Worm (Caenorhabditis elegans): ENCODE results near the gene fbxa-77.
A peak's percentile ranks its signal among the peaks of the same experiment; 100 is the strongest.

The fbxa-77 gene

DNA sequence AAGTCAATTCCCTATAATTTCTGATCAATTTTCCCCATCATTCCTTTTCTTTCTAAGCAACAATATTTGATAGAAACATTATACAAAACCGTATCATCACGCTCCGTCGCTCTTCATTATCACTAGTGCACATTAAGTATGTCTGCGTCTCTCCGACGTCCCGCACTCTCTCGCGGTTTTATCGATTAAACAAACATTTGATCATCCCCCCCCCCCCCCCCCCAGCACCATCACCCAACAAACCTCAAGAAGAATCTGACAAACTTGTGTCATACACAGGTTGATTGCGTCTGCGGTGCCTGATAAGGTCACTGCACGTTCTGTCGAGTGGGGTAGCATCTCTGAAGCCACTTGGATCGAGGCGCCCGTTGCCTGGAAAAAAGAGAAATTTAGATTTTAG, 29.3 kb upstream of the fbxa-77 start (continued):
- TF ChIP-seq nhr-28 (tag; optimal IDR thresholded peaks at IDR 0.05) (peak; percentile 13), hlh-11 (tag; optimal IDR thresholded peaks at IDR 0.05) (peak; percentile 81), php-3 (GFP tag; IDR thresholded peaks at IDR 0.05) (peak; percentile 61), zfp-3 (GFP tag; conservative IDR thresholded peaks at IDR 0.05) (no peak), dve-1 (tag; optimal IDR thresholded peaks at IDR 0.05; ENCODE audit: insufficient read depth) (peak; percentile 6), saeg-2 (GFP tag; IDR thresholded peaks at IDR 0.05) (no peak), pha-4 (GFP tag; IDR thresholded peaks at IDR 0.05) (peak; percentile 27; the same call in 1 of the 2 replicates), pha-4 (tag; optimal IDR thresholded peaks at IDR 0.05) (no peak), aha-1 (tag) (no peak), daf-8 (GFP tag; IDR thresholded peaks at IDR 0.05) (no peak)

DNA sequence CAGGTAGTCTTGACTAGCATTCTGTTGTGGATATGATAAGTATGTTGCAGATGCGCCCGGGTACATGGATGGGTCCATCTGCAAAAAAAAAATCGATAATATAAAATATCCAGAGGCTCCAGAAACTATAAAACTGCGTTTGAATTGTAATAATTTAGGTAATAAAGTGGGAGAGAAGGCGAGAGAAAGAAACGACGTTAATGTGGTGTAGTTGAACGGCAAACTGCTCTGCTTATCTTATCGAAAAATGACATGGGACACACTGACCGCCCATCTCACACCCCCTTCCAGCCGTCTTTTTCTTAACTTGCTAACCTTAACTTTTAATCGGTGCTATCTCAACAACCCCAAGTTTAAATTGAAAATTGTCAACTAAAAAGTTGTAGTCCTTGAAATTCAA, 27.3 kb upstream of the fbxa-77 start:
- TF ChIP-seq ceh-28 (tag; optimal IDR thresholded peaks at IDR 0.05): peak; percentile 25
- peak; percentile 8 for TF ChIP-seq dve-1 (tag; optimal IDR thresholded peaks at IDR 0.05; ENCODE audit: insufficient read depth)
- TF ChIP-seq ceh-20 (GFP tag; IDR thresholded peaks at IDR 0.05): no peak
- TF ChIP-seq pqm-1 (tag; optimal IDR thresholded peaks at IDR 0.05): peak; percentile 83
- no peak for TF ChIP-seq lin-1 (GFP tag; IDR thresholded peaks at IDR 0.05)
- TF ChIP-seq dmd-6 (GFP tag; IDR thresholded peaks at IDR 0.05): peak; percentile 46
- TF ChIP-seq nhr-41 (GFP tag; IDR thresholded peaks at IDR 0.05): no peak
- TF ChIP-seq hlh-11 (tag; optimal IDR thresholded peaks at IDR 0.05): peak; percentile 26
- TF ChIP-seq arid-1 (GFP tag; conservative IDR thresholded peaks at IDR 0.05): no peak
- peak in 1 of 2 experiments; percentile 51 for TF ChIP-seq unc-62 (GFP tag; optimal IDR thresholded peaks at IDR 0.05 in 1 of 2)
- TF ChIP-seq unc-62 (tag; optimal IDR thresholded peaks at IDR 0.05): no peak
- TF ChIP-seq hlh-30 (tag; optimal IDR thresholded peaks at IDR 0.05; ENCODE audit: insufficient read depth): peak; percentile 5
- TF ChIP-seq nhr-28 (tag; optimal IDR thresholded peaks at IDR 0.05): peak; percentile 79
- TF ChIP-seq daf-16 (GFP tag; optimal IDR thresholded peaks at IDR 0.05): no peak
- peak; percentile 31 for TF ChIP-seq daf-16 (tag; optimal IDR thresholded peaks at IDR 0.05)
- no peak for TF ChIP-seq T20F7.1 (GFP tag; optimal IDR thresholded peaks at IDR 0.05)
- no peak for TF ChIP-seq zfp-3 (GFP tag; conservative IDR thresholded peaks at IDR 0.05)

DNA sequence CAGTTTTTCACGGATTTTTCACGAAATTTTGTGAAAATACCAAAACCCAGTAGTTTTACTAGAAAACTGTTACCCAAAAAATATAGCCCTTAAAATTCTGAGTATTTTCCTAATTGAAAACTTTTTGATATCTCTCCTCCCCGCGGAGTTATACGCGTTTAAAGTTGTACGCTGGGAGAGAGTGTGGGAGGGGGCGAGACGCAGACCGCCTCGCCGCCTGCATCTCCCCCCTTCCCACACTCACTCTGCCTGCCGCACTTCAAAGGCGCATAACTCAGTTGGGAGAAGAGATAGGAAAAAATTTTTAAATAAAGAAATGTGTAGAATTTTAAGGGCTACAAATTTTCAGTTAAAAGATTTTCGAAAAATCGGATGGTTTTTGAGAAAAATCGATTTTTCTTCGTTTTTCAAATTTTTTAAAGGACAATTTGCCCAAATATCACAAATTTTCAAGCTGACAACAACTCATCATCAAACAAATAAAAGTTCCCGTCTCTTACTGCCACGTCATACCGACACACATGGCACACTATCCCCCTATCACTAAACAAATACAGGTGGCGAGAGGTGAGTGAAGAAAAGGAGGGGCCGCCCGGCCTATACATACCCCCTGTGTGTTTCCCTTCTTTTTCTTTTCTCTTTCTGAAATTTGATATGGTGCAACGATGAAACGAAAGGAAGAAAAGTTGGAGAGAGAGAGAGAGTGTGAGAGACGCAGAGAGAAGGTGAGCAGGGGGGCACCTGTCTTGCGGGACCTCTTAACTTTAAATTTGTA, 25.8 kb upstream of the fbxa-77 start:
- TF ChIP-seq nhr-6 (tag; optimal IDR thresholded peaks at IDR 0.05): peak; percentile 43
- TF ChIP-seq dve-1 (tag; optimal IDR thresholded peaks at IDR 0.05; ENCODE audit: insufficient read depth): peak; percentile 47
- peak; percentile 32 for TF ChIP-seq pqm-1 (tag; optimal IDR thresholded peaks at IDR 0.05)
- peak in 1 of 2 experiments; percentile 42 for TF ChIP-seq mdl-1 (tag; optimal IDR thresholded peaks at IDR 0.05)
- TF ChIP-seq daf-16 (GFP tag; optimal IDR thresholded peaks at IDR 0.05): no peak
- peak; percentile 50 for TF ChIP-seq daf-16 (tag; optimal IDR thresholded peaks at IDR 0.05)
- TF ChIP-seq Y48G9A.11 (GFP tag; IDR thresholded peaks at IDR 0.05): no peak
- TF ChIP-seq nhr-28 (tag; optimal IDR thresholded peaks at IDR 0.05): peak; percentile 53
- peak; percentile 83 for TF ChIP-seq aha-1 (tag)
- TF ChIP-seq egl-27 (tag; optimal IDR thresholded peaks at IDR 0.05): no peak
- TF ChIP-seq set-16 (GFP tag; IDR thresholded peaks at IDR 0.05): 0 out of 2 replicates have a peak, but pooled peaks have one; percentile 27
- TF ChIP-seq lsy-2 (tag; optimal IDR thresholded peaks at IDR 0.05): peak in 1 of 2 experiments; percentile 31
- no peak for TF ChIP-seq nhr-42 (GFP tag; IDR thresholded peaks at IDR 0.05)
- peak; percentile 4 for TF ChIP-seq hlh-30 (tag; optimal IDR thresholded peaks at IDR 0.05; ENCODE audit: insufficient read depth)
- TF ChIP-seq mes-2 (tag; optimal IDR thresholded peaks at IDR 0.05; ENCODE audit: poor library complexity, severe bottlenecking): peak; percentile 69
- peak; percentile 41 for TF ChIP-seq nhr-77 (tag; optimal IDR thresholded peaks at IDR 0.05)
- TF ChIP-seq hlh-11 (tag; optimal IDR thresholded peaks at IDR 0.05): peak; percentile 54
- peak; percentile 32; the same call in 1 of the 2 replicates for TF ChIP-seq pha-4 (GFP tag; IDR thresholded peaks at IDR 0.05)
- peak; percentile 97 for TF ChIP-seq pha-4 (tag; optimal IDR thresholded peaks at IDR 0.05)
- no peak for TF ChIP-seq nhr-10 (tag; optimal IDR thresholded peaks at IDR 0.05)
- peak; percentile 46 for TF ChIP-seq mep-1 (tag; optimal IDR thresholded peaks at IDR 0.05)
- peak; percentile 48 for TF ChIP-seq mxl-3 (GFP tag; optimal IDR thresholded peaks at IDR 0.05)
- TF ChIP-seq ZK546.5 (tag; optimal IDR thresholded peaks at IDR 0.05): no peak

Data from whole organism, L4 larva.